Worm (Caenorhabditis elegans): ENCODE data around the gene C44B11.4.

- TF ChIP-seq him-1 (tag; optimal IDR thresholded peaks at IDR 0.05) (no peak), dao-5 (tag; optimal IDR thresholded peaks at IDR 0.05) (no peak), W03F9.2 (tag; optimal IDR thresholded peaks at IDR 0.05) (no peak)
Measured at ce11 chrIII:3161600-3161999, 18.0 kb upstream of the C44B11.4 start.
